Fruit fly (Drosophila melanogaster): ENCODE results near the gene CG5854.

CG5854 gene

DNA sequence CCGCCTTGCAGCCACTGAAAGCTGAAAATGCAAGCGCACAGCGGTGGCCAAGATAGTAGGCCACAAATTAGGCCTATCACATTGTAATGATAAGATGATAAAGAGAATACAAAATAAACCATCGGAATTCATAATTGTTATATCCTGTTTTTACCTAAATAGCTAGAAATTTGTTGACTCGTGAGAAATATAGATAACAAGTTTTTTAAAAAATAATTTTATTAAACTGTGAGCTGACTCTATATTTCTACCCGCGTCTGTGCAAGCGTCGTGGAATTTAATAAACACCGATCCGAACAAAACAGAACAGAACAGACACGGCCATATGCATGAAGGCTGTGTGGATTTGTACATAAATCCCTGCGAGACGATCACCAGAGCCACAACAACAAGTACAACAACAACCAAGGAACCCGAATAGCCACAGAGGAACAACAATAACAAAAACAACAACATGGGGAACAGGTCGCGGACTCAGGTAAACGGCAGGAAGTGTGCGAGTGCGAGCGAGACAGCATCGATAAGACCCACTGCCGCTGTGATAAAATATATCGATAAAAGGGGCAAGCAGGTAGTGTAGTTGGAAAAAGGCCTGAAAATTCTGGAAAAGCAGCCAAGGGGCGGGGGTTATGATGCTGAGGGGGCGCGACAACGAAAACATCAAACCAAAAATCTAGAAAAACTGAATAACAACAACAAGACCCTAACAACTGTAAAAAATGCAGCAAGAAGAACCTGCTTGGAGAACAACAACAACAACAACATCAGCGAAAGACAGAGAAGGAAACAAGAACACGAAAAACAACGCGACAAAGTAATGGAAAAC lies 47.2 kb upstream of the CG5854 start (continued):
- TF ChIP-seq ems (GFP tag; optimal IDR thresholded peaks at IDR 0.05) (peak; percentile 54), CG4360 (GFP tag; IDR thresholded peaks at IDR 0.05) (peak; percentile 100), stc (GFP tag; IDR thresholded peaks at IDR 0.05) (peak; percentile 70), inv (GFP tag; IDR thresholded peaks at IDR 0.05; ENCODE audit: partially characterized antibody) (0 out of 2 replicates have a peak, but pooled peaks have one; percentile 9), CG7372 (GFP tag; IDR thresholded peaks at IDR 0.05) (peak; percentile 81), NfI (GFP tag; optimal IDR thresholded peaks at IDR 0.05) (peak; percentile 73), ab (GFP tag; optimal IDR thresholded peaks at IDR 0.05) (peak; percentile 15), bcd (GFP tag; optimal IDR thresholded peaks at IDR 0.05) (peak; percentile 78), CG11247 (GFP tag; IDR thresholded peaks at IDR 0.05) (peak; percentile 56), CG10543 (GFP tag; optimal IDR thresholded peaks at IDR 0.05) (peak; percentile 30), CG1832 (GFP tag; optimal IDR thresholded peaks at IDR 0.05) (peak; percentile 65), B-H1 (GFP tag; IDR thresholded peaks at IDR 0.05) (peak; percentile 74), Blimp-1 (GFP tag; optimal IDR thresholded peaks at IDR 0.05) (peak; percentile 92), Sox102F (GFP tag; optimal IDR thresholded peaks at IDR 0.05) (peak; percentile 88), CG12219 (GFP tag; optimal IDR thresholded peaks at IDR 0.05) (peak; percentile 84), hkb (optimal IDR thresholded peaks at IDR 0.05) (no peak), hkb (GFP tag; IDR thresholded peaks at IDR 0.05) (peak; percentile 87), CG8290 (GFP tag; optimal IDR thresholded peaks at IDR 0.05) (peak; percentile 79), CG8290 (tag; optimal IDR thresholded peaks at IDR 0.05) (peak; percentile 19 to 88), HmgD (GFP tag; optimal IDR thresholded peaks at IDR 0.05) (no peak), vfl (GFP tag; optimal IDR thresholded peaks at IDR 0.05) (peak; percentile 52), prd (optimal IDR thresholded peaks at IDR 0.05) (no peak), prd (GFP tag; IDR thresholded peaks at IDR 0.05) (peak; percentile 92), ind (GFP tag; optimal IDR thresholded peaks at IDR 0.05) (peak; percentile 71), CG3065 (GFP tag; optimal IDR thresholded peaks at IDR 0.05) (peak; percentile 64), CG10366 (GFP tag; IDR thresholded peaks at IDR 0.05) (peak; percentile 71), CG18476 (GFP tag; optimal IDR thresholded peaks at IDR 0.05) (peak; percentile 81), CG3407 (GFP tag; optimal IDR thresholded peaks at IDR 0.05) (peak; percentile 80), CG12391 (tag; optimal IDR thresholded peaks at IDR 0.05) (peak; percentile 94), luna (GFP tag; optimal IDR thresholded peaks at IDR 0.05) (no peak), CG31441 (GFP tag; IDR thresholded peaks at IDR 0.05) (peak; percentile 93), CG11504 (tag; optimal IDR thresholded peaks at IDR 0.05) (peak; percentile 89), ci (GFP tag; IDR thresholded peaks at IDR 0.05) (peak; percentile 93), pfk (GFP tag; optimal IDR thresholded peaks at IDR 0.05) (no peak), crc (GFP tag; optimal IDR thresholded peaks at IDR 0.05) (peak; percentile 36), gem (tag; optimal IDR thresholded peaks at IDR 0.05) (peak; percentile 93), Tbp (GFP tag; optimal IDR thresholded peaks at IDR 0.05) (no peak), Side (GFP tag; optimal IDR thresholded peaks at IDR 0.05) (peak; percentile 80), BtbVII (GFP tag; optimal IDR thresholded peaks at IDR 0.05) (peak; percentile 64), CG7357 (GFP tag; IDR thresholded peaks at IDR 0.05) (peak; percentile 62; the same call in 2 of the 3 replicates), Max (GFP tag; optimal IDR thresholded peaks at IDR 0.05) (peak; percentile 81), her (GFP tag; optimal IDR thresholded peaks at IDR 0.05) (peak; percentile 15), cato (GFP tag; optimal IDR thresholded peaks at IDR 0.05; ENCODE audit: borderline replicate concordance) (peak; percentile 78), dmrt11E (tag; optimal IDR thresholded peaks at IDR 0.05) (peak; percentile 96), Eip74EF (GFP tag; optimal IDR thresholded peaks at IDR 0.05) (peak in 1 of 2 experiments; percentile 81), Trl (optimal IDR thresholded peaks at IDR 0.05) (no peak), Trl (GFP tag; optimal IDR thresholded peaks at IDR 0.05) (peak; percentile 70), Six4 (GFP tag; optimal IDR thresholded peaks at IDR 0.05) (peak; percentile 86), CG10959 (GFP tag; IDR thresholded peaks at IDR 0.05) (peak; percentile 85), CG16779 (GFP tag; IDR thresholded peaks at IDR 0.05) (no peak)
